Fruit fly (Drosophila melanogaster) whole organism, embryonic: Measurements from ENCODE around the gene tst.

ENCODE experiments used
- ATbp ChIP-seq: fragments of 200-800 bp; sonication (Bioruptor generic); optimal IDR thresholded peaks from 2 replicates; lab custom pipeline; 2017; ENCODE audit warnings: missing biosample characterization, mild to moderate bottlenecking, missing genetic modification characterization, missing genetic modification reagents
- Ada2b ChIP-seq: fragments of 200-800 bp; sonication (Bioruptor generic); IDR thresholded peaks from 2 replicates; pipeline ENCODE4 v1.3.6; 2022; ENCODE audit warnings: missing biosample characterization, missing genetic modification characterization
- Atf3 ChIP-seq: fragments of 200-800 bp; sonication (Bioruptor generic); optimal IDR thresholded peaks from 3 replicates; lab custom pipeline; 2016; ENCODE audit warnings: missing biosample characterization, missing genetic modification characterization
- Bgb ChIP-seq: fragments of 200-800 bp; sonication (Bioruptor generic); IDR thresholded peaks from 2 replicates; pipeline ENCODE4 v1.3.6; 2022; ENCODE audit warnings: missing biosample characterization, missing genetic modification characterization; ENCODE audit not compliant: partially characterized antibody
- CG11504 ChIP-seq: fragments of 200-800 bp; sonication (Bioruptor generic); optimal IDR thresholded peaks from 3 replicates; lab custom pipeline; 2019; ENCODE audit warnings: missing biosample characterization, mild to moderate bottlenecking, missing genetic modification characterization, moderate library complexity
- CG11560 ChIP-seq: fragments of 200-800 bp; sonication (Bioruptor generic); IDR thresholded peaks from 3 replicates; pipeline ENCODE4 v1.3.6; 2022; ENCODE audit warnings: missing biosample characterization, missing genetic modification characterization
- CG11696 ChIP-seq: fragments of 200-800 bp; sonication (Bioruptor generic); IDR thresholded peaks from 2 replicates; pipeline ENCODE4 v1.3.6; 2022; ENCODE audit warnings: missing biosample characterization, missing genetic modification characterization
- CG11723 ChIP-seq: fragments of 200-800 bp; sonication (Bioruptor generic); optimal IDR thresholded peaks from 2 replicates; lab custom pipeline; 2017; ENCODE audit warnings: missing biosample characterization, mild to moderate bottlenecking, missing genetic modification characterization
- CG17361 ChIP-seq: fragments of 200-800 bp; sonication (Bioruptor generic); IDR thresholded peaks from 3 replicates; pipeline ENCODE4 v1.3.6; 2022; ENCODE audit warnings: missing biosample characterization, missing genetic modification characterization
- CG17568 ChIP-seq: fragments of 200-800 bp; sonication (Bioruptor generic); optimal IDR thresholded peaks from 2 replicates; lab custom pipeline; 2018; ENCODE audit warnings: missing biosample characterization, mild to moderate bottlenecking, missing genetic modification characterization, moderate library complexity
- CG17612 ChIP-seq: fragments of 200-800 bp; sonication (Bioruptor generic); IDR thresholded peaks from 2 replicates; pipeline ENCODE4 v1.3.6; 2022; ENCODE audit warnings: missing biosample characterization, missing genetic modification characterization
- CG1832 ChIP-seq: fragments of 200-800 bp; sonication (Bioruptor generic); optimal IDR thresholded peaks from 2 replicates; lab custom pipeline; 2017; ENCODE audit warnings: missing biosample characterization, mild to moderate bottlenecking, missing genetic modification characterization, inconsistent platforms
- CG30020 ChIP-seq: fragments of 200-800 bp; optimal IDR thresholded peaks from 2 replicates; lab custom pipeline; 2019; ENCODE audit warnings: missing biosample characterization, mild to moderate bottlenecking, missing genetic modification characterization, moderate library complexity
- CG31365 ChIP-seq: fragments of 200-800 bp; sonication (Bioruptor generic); optimal IDR thresholded peaks from 2 replicates; lab custom pipeline; 2018; ENCODE audit warnings: missing biosample characterization, mild to moderate bottlenecking, missing genetic modification characterization
- CG3281 ChIP-seq: fragments of 200-800 bp; sonication (Bioruptor generic); optimal IDR thresholded peaks from 3 replicates; lab custom pipeline; 2017; ENCODE audit warnings: missing biosample characterization, mild to moderate bottlenecking, missing genetic modification characterization
- CG4730 ChIP-seq: fragments of 200-800 bp; sonication (Bioruptor generic); IDR thresholded peaks from 2 replicates; pipeline ENCODE4 v1.3.6; 2022; ENCODE audit warnings: missing biosample characterization, missing genetic modification characterization
- CG5953 ChIP-seq: fragments of 200-800 bp; sonication (Bioruptor generic); IDR thresholded peaks from 2 replicates; pipeline ENCODE4 v1.3.6; 2022; ENCODE audit warnings: missing biosample characterization, missing genetic modification characterization
- CG6272 ChIP-seq: fragments of 200-800 bp; sonication (Bioruptor generic); IDR thresholded peaks from 2 replicates; pipeline ENCODE4 v1.3.6; 2022; ENCODE audit warnings: missing biosample characterization, missing genetic modification characterization
- CG7271 ChIP-seq: fragments of 200-800 bp; sonication (Bioruptor generic); optimal IDR thresholded peaks from 2 replicates; lab custom pipeline; 2018; ENCODE audit warnings: missing biosample characterization, mild to moderate bottlenecking, missing genetic modification characterization, moderate library complexity
- CG7928 ChIP-seq: fragments of 200-800 bp; sonication (Bioruptor generic); optimal IDR thresholded peaks from 2 replicates; lab custom pipeline; 2017; ENCODE audit warnings: missing biosample characterization, mild to moderate bottlenecking, missing genetic modification characterization
- CTCF ChIP-seq: fragments of 200-800 bp; sonication (Bioruptor generic); optimal IDR thresholded peaks from 2 replicates; lab custom pipeline; 2017; ENCODE audit warnings: missing biosample characterization, mild to moderate bottlenecking, missing genetic modification characterization, moderate library complexity
- D ChIP-seq, 2 experiments: fragments of 200-800 bp in 1 of 2; fragments of >200 bp in 1 of 2; sonication (Bioruptor generic) in 1 of 2; optimal IDR thresholded peaks; 2 replicates in 1 of 2; 3 replicates in 1 of 2; lab custom pipeline; 2017; ENCODE audit warnings: mild to moderate bottlenecking in 1 of 2, missing biosample characterization in 1 of 2, missing genetic modification characterization in 1 of 2, missing genetic modification reagents in 1 of 2
- D19B ChIP-seq: fragments of 200-800 bp; sonication (Bioruptor generic); optimal IDR thresholded peaks from 2 replicates; lab custom pipeline; 2017; ENCODE audit warnings: missing biosample characterization, mild to moderate bottlenecking, missing genetic modification characterization
- E2f2 ChIP-seq: fragments of 200-800 bp; sonication (Bioruptor generic); IDR thresholded peaks from 2 replicates; pipeline ENCODE4 v1.3.6; 2022; ENCODE audit warnings: missing biosample characterization, missing genetic modification characterization
- Hey ChIP-seq: fragments of 200-800 bp; sonication (Bioruptor generic); optimal IDR thresholded peaks from 3 replicates; lab custom pipeline; 2018; ENCODE audit warnings: missing biosample characterization, mild to moderate bottlenecking, missing genetic modification characterization
- HmgZ ChIP-seq: fragments of 200-800 bp; sonication (Bioruptor generic); optimal IDR thresholded peaks from 2 replicates; lab custom pipeline; 2018; ENCODE audit warnings: missing biosample characterization, mild to moderate bottlenecking, missing genetic modification characterization
- Med ChIP-seq: fragments of 200-800 bp; sonication (Bioruptor generic); peaks from one replicate; lab custom pipeline; 2016; ENCODE audit warnings: missing biosample characterization, missing genetic modification characterization, mild to moderate bottlenecking, inconsistent platforms, moderate library complexity
- NFAT ChIP-seq: fragments of 200-800 bp; sonication (Bioruptor generic); IDR thresholded peaks from 2 replicates; pipeline ENCODE4 v1.3.6; 2022; ENCODE audit warnings: missing biosample characterization, missing genetic modification characterization
- Scr ChIP-seq: fragments of 200-800 bp; sonication (Bioruptor generic); IDR thresholded peaks from 2 replicates; pipeline ENCODE4 v1.3.6; 2022; ENCODE audit warnings: missing biosample characterization, missing genetic modification characterization; ENCODE audit not compliant: partially characterized antibody
- bcd ChIP-seq: fragments of 200-800 bp; sonication (Bioruptor generic); optimal IDR thresholded peaks from 2 replicates; lab custom pipeline; 2017; ENCODE audit warnings: missing biosample characterization, mild to moderate bottlenecking, missing genetic modification characterization
- bowl ChIP-seq: fragments of 200-800 bp; sonication (Bioruptor generic); IDR thresholded peaks from 2 replicates; pipeline ENCODE4 v1.3.6; 2022; ENCODE audit warnings: missing biosample characterization, missing genetic modification characterization
- chn ChIP-seq: fragments of 200-800 bp; sonication (Bioruptor generic); optimal IDR thresholded peaks from 2 replicates; lab custom pipeline; 2016; ENCODE audit warnings: missing biosample characterization, missing genetic modification characterization
- dati ChIP-seq: fragments of 200-800 bp; sonication (Bioruptor generic); IDR thresholded peaks from 2 replicates; pipeline ENCODE4 v1.3.6; 2022; ENCODE audit warnings: missing biosample characterization, missing genetic modification characterization
- dpn ChIP-seq, 2 experiments: fragments of 200-800 bp; sonication (Bioruptor generic); optimal IDR thresholded peaks; 3 replicates each; lab custom pipeline; 2016; ENCODE audit warnings: missing biosample characterization in 2 of 2, missing genetic modification characterization in 2 of 2
- gcm2 ChIP-seq: fragments of 200-800 bp; sonication (Bioruptor generic); optimal IDR thresholded peaks from 2 replicates; lab custom pipeline; 2016; ENCODE audit warnings: missing biosample characterization, missing genetic modification characterization
- her ChIP-seq: fragments of 200-800 bp; sonication (Bioruptor generic); optimal IDR thresholded peaks from 2 replicates; lab custom pipeline; 2016; ENCODE audit warnings: missing biosample characterization, missing genetic modification characterization
- hkb ChIP-seq, 2 experiments: fragments of 200-800 bp in 1 of 2; fragments of >200 bp in 1 of 2; sonication (Bioruptor generic) in 1 of 2; IDR thresholded peaks in 1 of 2; optimal IDR thresholded peaks in 1 of 2; 2 replicates each; pipeline versions ENCODE4 v1.3.6 to Lab custom; 2017 to 2022; ENCODE audit warnings: missing biosample characterization in 1 of 2, missing genetic modification characterization in 1 of 2
- jigr1 ChIP-seq: fragments of 200-800 bp; sonication (Bioruptor generic); IDR thresholded peaks from 3 replicates; pipeline ENCODE4 v1.3.6; 2022; ENCODE audit warnings: missing biosample characterization, missing genetic modification characterization
- lov ChIP-seq, 2 experiments: fragments of 200-800 bp in 1 of 2; fragments of >200 bp in 1 of 2; sonication (Bioruptor generic) in 1 of 2; IDR thresholded peaks in 1 of 2; optimal IDR thresholded peaks in 1 of 2; 2 replicates in 1 of 2; 3 replicates in 1 of 2; pipeline versions ENCODE4 v1.3.6 to Lab custom; 2017 to 2022; ENCODE audit warnings: missing biosample characterization in 1 of 2, missing genetic modification characterization in 1 of 2
- nerfin-2 ChIP-seq: fragments of 200-800 bp; sonication (Bioruptor generic); IDR thresholded peaks from 2 replicates; pipeline ENCODE4 v1.3.6; 2022; ENCODE audit warnings: missing biosample characterization, missing genetic modification characterization; ENCODE audit not compliant: partially characterized antibody
- prd ChIP-seq, 3 experiments: fragments of >200 bp in 2 of 3; fragments of 200-800 bp in 1 of 3; sonication (Bioruptor generic) in 1 of 3; optimal IDR thresholded peaks in 2 of 3; IDR thresholded peaks in 1 of 3; 2 replicates in 2 of 3; 3 replicates in 1 of 3; pipeline versions ENCODE4 v1.3.6 to Lab custom; 2017 to 2022; ENCODE audit warnings: missing biosample characterization in 1 of 3, missing genetic modification characterization in 1 of 3
- psq ChIP-seq: fragments of 200-800 bp; sonication (Bioruptor generic); optimal IDR thresholded peaks from 2 replicates; lab custom pipeline; 2017; ENCODE audit warnings: missing biosample characterization, missing genetic modification characterization
- salm ChIP-seq: fragments of 200-800 bp; sonication (Bioruptor generic); optimal IDR thresholded peaks from 2 replicates; lab custom pipeline; 2018; ENCODE audit warnings: missing biosample characterization, mild to moderate bottlenecking, missing genetic modification characterization
- stc ChIP-seq: fragments of 200-800 bp; sonication (Bioruptor generic); IDR thresholded peaks from 2 replicates; pipeline ENCODE4 v1.3.6; 2022; ENCODE audit warnings: missing biosample characterization, missing genetic modification characterization
- tgo ChIP-seq: fragments of 200-800 bp; sonication (Bioruptor generic); IDR thresholded peaks from 3 replicates; pipeline ENCODE4 v1.3.6; 2022; ENCODE audit warnings: missing biosample characterization, missing genetic modification characterization
- z ChIP-seq: fragments of 200-800 bp; sonication (Bioruptor generic); IDR thresholded peaks from 3 replicates; pipeline ENCODE4 v1.3.6; 2022; ENCODE audit warnings: missing biosample characterization, missing genetic modification characterization

Gene tst

dm6 chr3R:23782456-23783402, 10.1 kb upstream of the tst start (continued):
- TF ChIP-seq CG17612 (GFP tag; lab: Robert Waterston, UW) (no peak; the same call in 1 of the 2 replicates), CG17361 (GFP tag; lab: Robert Waterston, UW) (peak; percentile 94), Bgb (GFP tag; lab: Robert Waterston, UW) (no peak), Scr (GFP tag; lab: Robert Waterston, UW) (no peak), CG6272 (GFP tag; lab: Robert Waterston, UW) (peak; percentile 76), CG4730 (GFP tag; lab: Robert Waterston, UW) (peak; percentile 84), CG11696 (GFP tag; lab: Robert Waterston, UW) (no peak; the same call in 1 of the 2 replicates), prd (optimal IDR thresholded peaks at IDR 0.05; lab: Kevin White, UChicago) (no peak), prd (GFP tag; IDR thresholded peaks at IDR 0.05; lab: Robert Waterston, UW) (peak; percentile 94), CG7928 (GFP tag; lab: Kevin White, UChicago) (peak; percentile 12), chn (peak; percentile 78), D19B (peak; percentile 44), CG31365 (tag; lab: Kevin White, UChicago) (peak; percentile 72), dpn (GFP tag; optimal IDR thresholded peaks at IDR 0.05; lab: Kevin White, UChicago) (peak; percentile 68 to 84), bcd (GFP tag; lab: Kevin White, UChicago) (peak; percentile 85), ATbp (GFP tag; lab: Kevin White, UChicago) (peak; percentile 89), Ada2b (GFP tag; lab: Robert Waterston, UW) (peak; percentile 76), tgo (GFP tag; lab: Robert Waterston, UW) (peak; percentile 81), nerfin-2 (GFP tag; lab: Robert Waterston, UW) (0 out of 2 replicates have a peak, but pooled peaks have one; percentile 22), lov (optimal IDR thresholded peaks at IDR 0.05; lab: Kevin White, UChicago) (no peak), lov (GFP tag; IDR thresholded peaks at IDR 0.05; lab: Robert Waterston, UW) (peak; percentile 89), CTCF (peak; percentile 49), CG11504 (tag; lab: Kevin White, UChicago) (peak; percentile 90), Hey (tag; lab: Kevin White, UChicago) (peak; percentile 85), NFAT (GFP tag; lab: Robert Waterston, UW) (peak; percentile 22; the same call in 1 of the 2 replicates), dati (GFP tag; lab: Robert Waterston, UW) (peak; percentile 66), her (GFP tag; lab: Kevin White, UChicago) (peak; percentile 50), E2f2 (GFP tag; lab: Robert Waterston, UW) (peak; percentile 59; the same call in 1 of the 2 replicates), CG7271 (tag; lab: Kevin White, UChicago) (peak; percentile 43), gcm2 (peak; percentile 58), jigr1 (GFP tag; lab: Robert Waterston, UW) (peak; percentile 57; the same call in 1 of the 3 replicates), psq (GFP tag; lab: Kevin White, UChicago) (peak; percentile 52), CG3281 (GFP tag; lab: Kevin White, UChicago) (peak; percentile 62), Med (peak; percentile 91), HmgZ (tag; lab: Kevin White, UChicago) (peak; percentile 72), CG1832 (peak; percentile 78), D (optimal IDR thresholded peaks at IDR 0.05; lab: Kevin White, UChicago) (peak; percentile 51), D (GFP tag; optimal IDR thresholded peaks at IDR 0.05; lab: Kevin White, UChicago) (peak; percentile 96), hkb (optimal IDR thresholded peaks at IDR 0.05; lab: Kevin White, UChicago) (no peak), hkb (GFP tag; IDR thresholded peaks at IDR 0.05; lab: Robert Waterston, UW) (peak; percentile 80), CG11560 (tag; lab: Robert Waterston, UW) (peak; percentile 37; the same call in 1 of the 3 replicates), salm (tag; lab: Kevin White, UChicago) (peak; percentile 58), z (GFP tag; lab: Robert Waterston, UW) (peak; percentile 88), CG5953 (GFP tag; lab: Robert Waterston, UW) (peak; percentile 71), Atf3 (GFP tag; lab: Kevin White, UChicago) (peak; percentile 86), CG11723 (GFP tag; lab: Kevin White, UChicago) (peak; percentile 79), CG30020 (tag; lab: Kevin White, UChicago) (peak; percentile 68), CG17568 (GFP tag; lab: Kevin White, UChicago) (peak; percentile 73), stc (GFP tag; lab: Robert Waterston, UW) (peak; percentile 77), bowl (no peak)
